Worm (Caenorhabditis elegans) whole organism, young adult: ENCODE measurements around the gene Y39E4B.6.

ENCODE experiments used
- B0035.1 ChIP-seq: sonication (generic microtip); optimal IDR thresholded peaks from 2 replicates; lab custom pipeline; 2016; ENCODE audit warnings: missing genetic modification characterization, mild to moderate bottlenecking, missing compliant biosample characterization, missing genotype, missing genetic modification reagents
- C06A6.2 ChIP-seq: fragments of 200-800 bp; sonication (Bioruptor generic); conservative IDR thresholded peaks from 2 replicates; pipeline ENCODE4 v1.3.6; 2022; ENCODE audit warnings: missing genetic modification characterization, missing compliant biosample characterization
- F33H1.4 ChIP-seq: fragments of 200-800 bp; sonication (Bioruptor generic); IDR thresholded peaks from 2 replicates; pipeline ENCODE4 v1.3.6; 2022; ENCODE audit warnings: missing genetic modification reagents, missing genetic modification characterization, missing compliant biosample characterization
- F37B4.10 ChIP-seq: fragments of 200-800 bp; sonication (Bioruptor generic); IDR thresholded peaks from 2 replicates; pipeline ENCODE4 v1.3.6; 2022; ENCODE audit warnings: missing genetic modification characterization, missing compliant biosample characterization
- F55B11.4 ChIP-seq: sonication (generic microtip); optimal IDR thresholded peaks from 2 replicates; lab custom pipeline; 2016; ENCODE audit warnings: missing compliant biosample characterization, missing genetic modification characterization, borderline replicate concordance; ENCODE audit not compliant: insufficient read depth
- F57A8.1 ChIP-seq: fragments of 200-800 bp; sonication (Bioruptor generic); optimal IDR thresholded peaks from 2 replicates; lab custom pipeline; 2018; ENCODE audit warnings: mild to moderate bottlenecking, missing genetic modification characterization, moderate library complexity, missing compliant biosample characterization
- K11D2.4 ChIP-seq: fragments of 200-800 bp; sonication (Bioruptor generic); IDR thresholded peaks from 2 replicates; pipeline ENCODE4 v1.3.6; 2022; ENCODE audit warnings: missing genetic modification reagents, missing genetic modification characterization, missing compliant biosample characterization
- Y53F4B.3 ChIP-seq: fragments of 200-800 bp; sonication (Bioruptor generic); IDR thresholded peaks from 2 replicates; pipeline ENCODE4 v1.3.6; 2022; ENCODE audit warnings: missing genetic modification reagents, missing genetic modification characterization, missing compliant biosample characterization
- Y79H2A.3 ChIP-seq: fragments of 200-800 bp; sonication (Bioruptor generic); conservative IDR thresholded peaks from 2 replicates; pipeline ENCODE4 v1.3.6; 2022; ENCODE audit warnings: missing genetic modification reagents, missing genetic modification characterization, missing compliant biosample characterization
- ama-1 ChIP-seq, 3 experiments: fragments of 150-350 bp in 1 of 3; sonication (generic microtip) in 2 of 3; optimal IDR thresholded peaks; 2 replicates each; lab custom pipeline; 2014 to 2018; ENCODE audit warnings: missing biosample characterization in 2 of 3, missing genetic modification characterization in 2 of 3, missing genetic modification reagents in 2 of 3
- athp-1 ChIP-seq: sonication (generic microtip); optimal IDR thresholded peaks from 2 replicates; lab custom pipeline; 2017; ENCODE audit warnings: mild to moderate bottlenecking, missing genetic modification characterization, missing compliant biosample characterization
- bed-1 ChIP-seq: fragments of 200-800 bp; sonication (Bioruptor generic); IDR thresholded peaks from 2 replicates; pipeline ENCODE4 v1.3.6; 2022; ENCODE audit warnings: missing genetic modification reagents, missing genetic modification characterization, missing compliant biosample characterization
- cebp-2 ChIP-seq: fragments of 200-800 bp; sonication (Bioruptor generic); IDR thresholded peaks from 2 replicates; pipeline ENCODE4 v1.3.6; 2022; ENCODE audit warnings: missing genetic modification characterization, missing compliant biosample characterization
- ceh-100 ChIP-seq: fragments of 200-800 bp; sonication (Bioruptor generic); IDR thresholded peaks from 2 replicates; pipeline ENCODE4 v1.3.6; 2022; ENCODE audit warnings: missing genetic modification reagents, missing genetic modification characterization, missing compliant biosample characterization
- ceh-27 ChIP-seq: fragments of 200-800 bp; sonication (Bioruptor generic); optimal IDR thresholded peaks from 2 replicates; lab custom pipeline; 2018; ENCODE audit warnings: mild to moderate bottlenecking, missing genetic modification characterization, moderate library complexity, missing compliant biosample characterization
- ceh-40 ChIP-seq: fragments of 200-800 bp; sonication (Bioruptor generic); IDR thresholded peaks from 2 replicates; pipeline ENCODE4 v1.3.6; 2022; ENCODE audit warnings: missing genetic modification characterization, missing compliant biosample characterization
- ekl-4 ChIP-seq: fragments of 200-800 bp; sonication (Bioruptor generic); IDR thresholded peaks from 2 replicates; pipeline ENCODE4 v1.3.6; 2022; ENCODE audit warnings: missing genetic modification reagents, missing genetic modification characterization, missing compliant biosample characterization
- ets-4 ChIP-seq: fragments of 200-800 bp; sonication (Bioruptor generic); optimal IDR thresholded peaks from 2 replicates; lab custom pipeline; 2018; ENCODE audit warnings: mild to moderate bottlenecking, missing genetic modification characterization, missing compliant biosample characterization
- fkh-3 ChIP-seq: sonication (generic microtip); optimal IDR thresholded peaks from 2 replicates; lab custom pipeline; 2016; ENCODE audit warnings: mild to moderate bottlenecking, missing genetic modification characterization, missing compliant biosample characterization
- gei-17 ChIP-seq: fragments of 200-800 bp; sonication (Bioruptor generic); optimal IDR thresholded peaks from 2 replicates; lab custom pipeline; 2018; ENCODE audit warnings: mild to moderate bottlenecking, missing genetic modification characterization, missing compliant biosample characterization
- him-1 ChIP-seq: sonication (generic microtip); optimal IDR thresholded peaks from 2 replicates; lab custom pipeline; 2016; ENCODE audit warnings: missing genotype, missing genetic modification reagents, missing genetic modification characterization, missing compliant biosample characterization
- hlh-12 ChIP-seq: sonication (generic microtip); optimal IDR thresholded peaks from 2 replicates; lab custom pipeline; 2016; ENCODE audit warnings: missing genetic modification characterization, missing compliant biosample characterization
- hmg-1.2 ChIP-seq: fragments of 200-800 bp; sonication (Bioruptor generic); IDR thresholded peaks from 2 replicates; pipeline ENCODE4 v1.3.6; 2022; ENCODE audit warnings: missing genetic modification reagents, missing genetic modification characterization, missing compliant biosample characterization
- hsf-1 ChIP-seq: fragments of 200-800 bp; sonication (Bioruptor generic); IDR thresholded peaks from 2 replicates; pipeline ENCODE4 v1.3.6; 2022; ENCODE audit warnings: missing genetic modification reagents, missing genetic modification characterization, missing compliant biosample characterization
- let-607 ChIP-seq, 2 experiments: fragments of 200-800 bp in 1 of 2; sonication (Bioruptor generic) in 1 of 2; sonication (generic microtip) in 1 of 2; optimal IDR thresholded peaks; 2 replicates each; lab custom pipeline; 2016 to 2018; ENCODE audit warnings: mild to moderate bottlenecking in 2 of 2, missing compliant biosample characterization in 2 of 2, missing genetic modification characterization in 2 of 2, moderate library complexity in 2 of 2, missing genotype in 1 of 2
- lin-35 ChIP-seq, 3 experiments: fragments of 150-350 bp in 2 of 3; sonication (generic microtip) in 1 of 3; optimal IDR thresholded peaks; 2 replicates each; lab custom pipeline; 2014 to 2018; ENCODE audit warnings: missing biosample characterization in 3 of 3, missing genetic modification characterization in 3 of 3, missing genetic modification reagents in 3 of 3
- lin-54 ChIP-seq: fragments of 200-800 bp; sonication (Bioruptor generic); optimal IDR thresholded peaks from 2 replicates; lab custom pipeline; 2018; ENCODE audit warnings: mild to moderate bottlenecking, missing genetic modification characterization, missing compliant biosample characterization
- lsl-1 ChIP-seq: fragments of 200-800 bp; sonication (Bioruptor generic); optimal IDR thresholded peaks from 2 replicates; lab custom pipeline; 2018; ENCODE audit warnings: mild to moderate bottlenecking, missing genetic modification characterization, moderate library complexity, missing compliant biosample characterization
- madf-10 ChIP-seq: sonication (generic microtip); optimal IDR thresholded peaks from 2 replicates; lab custom pipeline; 2016; ENCODE audit warnings: mild to moderate bottlenecking, missing genetic modification characterization, missing compliant biosample characterization
- nhr-120 ChIP-seq: fragments of 200-800 bp; sonication (Bioruptor generic); IDR thresholded peaks from 2 replicates; pipeline ENCODE4 v1.3.6; 2022; ENCODE audit warnings: missing genetic modification characterization, missing compliant biosample characterization
- nhr-80 ChIP-seq: sonication (generic microtip); optimal IDR thresholded peaks from 2 replicates; lab custom pipeline; 2016; ENCODE audit warnings: missing genetic modification characterization, missing compliant biosample characterization
- pbrm-1 ChIP-seq: fragments of 200-800 bp; sonication (Bioruptor generic); IDR thresholded peaks from 2 replicates; pipeline ENCODE4 v1.3.6; 2022; ENCODE audit warnings: missing genetic modification reagents, missing genetic modification characterization, missing compliant biosample characterization
- pha-4 ChIP-seq: fragments of 150-350 bp; sonication (generic microtip); optimal IDR thresholded peaks from 2 replicates; lab custom pipeline; 2014; ENCODE audit warnings: missing biosample characterization, missing genetic modification reagents, missing genetic modification characterization
- rpc-1 ChIP-seq, 2 experiments: fragments of 150-350 bp in 1 of 2; sonication (generic microtip) in 1 of 2; optimal IDR thresholded peaks; 2 replicates each; lab custom pipeline; 2014 to 2018; ENCODE audit warnings: missing biosample characterization in 1 of 2, missing genetic modification characterization in 1 of 2, missing genetic modification reagents in 1 of 2, missing genotype in 1 of 2
- sea-2 ChIP-seq: fragments of 200-800 bp; sonication (Bioruptor generic); IDR thresholded peaks from 2 replicates; pipeline ENCODE4 v1.3.6; 2022; ENCODE audit warnings: missing genetic modification characterization, missing compliant biosample characterization
- snpc-1.3 ChIP-seq: sonication (generic microtip); optimal IDR thresholded peaks from 2 replicates; lab custom pipeline; 2017; ENCODE audit warnings: missing genetic modification characterization, mild to moderate bottlenecking, missing compliant biosample characterization, antibody characterized with exemption, moderate library complexity, missing genotype, missing genetic modification reagents; ENCODE audit not compliant: insufficient read depth
- snpc-4 ChIP-seq, 5 experiments: fragments of 150-350 bp in 1 of 5; sonication (generic microtip) in 4 of 5; optimal IDR thresholded peaks; 2 replicates each; lab custom pipeline; 2014 to 2018; ENCODE audit warnings: missing genetic modification characterization in 5 of 5, missing biosample characterization in 3 of 5, antibody characterized with exemption in 2 of 5, mild to moderate bottlenecking in 2 of 5, missing compliant biosample characterization in 2 of 5, missing genotype in 2 of 5, moderate library complexity in 2 of 5, missing genetic modification reagents in 1 of 5
- somi-1 ChIP-seq: fragments of 200-800 bp; sonication (Bioruptor generic); optimal IDR thresholded peaks from 2 replicates; lab custom pipeline; 2018; ENCODE audit warnings: mild to moderate bottlenecking, missing genetic modification characterization, missing compliant biosample characterization
- tbp1 ChIP-seq: fragments of 200-800 bp; sonication (Bioruptor generic); optimal IDR thresholded peaks from 2 replicates; lab custom pipeline; 2018; ENCODE audit warnings: mild to moderate bottlenecking, missing genetic modification characterization, missing compliant biosample characterization
- tlf-1 ChIP-seq: fragments of 200-800 bp; sonication (Bioruptor generic); optimal IDR thresholded peaks from 2 replicates; lab custom pipeline; 2018; ENCODE audit warnings: mild to moderate bottlenecking, missing genetic modification characterization, missing compliant biosample characterization
- zim-3 ChIP-seq: sonication (generic microtip); optimal IDR thresholded peaks from 2 replicates; lab custom pipeline; 2017; ENCODE audit warnings: mild to moderate bottlenecking, missing genetic modification characterization, moderate library complexity, missing compliant biosample characterization
- ztf-18 ChIP-seq: sonication (generic microtip); optimal IDR thresholded peaks from 2 replicates; lab custom pipeline; 2016; ENCODE audit warnings: missing genotype, mild to moderate bottlenecking, missing genetic modification characterization, missing compliant biosample characterization
- ztf-22 ChIP-seq: fragments of 200-800 bp; sonication (Bioruptor generic); optimal IDR thresholded peaks from 2 replicates; lab custom pipeline; 2018; ENCODE audit warnings: mild to moderate bottlenecking, missing genetic modification characterization, moderate library complexity, missing compliant biosample characterization
- ztf-25 ChIP-seq: fragments of 200-800 bp; sonication (Bioruptor generic); IDR thresholded peaks from 2 replicates; pipeline ENCODE4 v1.3.6; 2022; ENCODE audit warnings: missing genetic modification reagents, missing genetic modification characterization, missing compliant biosample characterization
- ztf-28 ChIP-seq: fragments of 200-800 bp; sonication (Bioruptor generic); IDR thresholded peaks from 2 replicates; pipeline ENCODE4 v1.3.6; 2022; ENCODE audit warnings: missing genetic modification reagents, missing genetic modification characterization, missing compliant biosample characterization
- ztf-6 ChIP-seq: fragments of 200-800 bp; sonication (Bioruptor generic); IDR thresholded peaks from 2 replicates; pipeline ENCODE4 v1.3.6; 2022; ENCODE audit warnings: missing genetic modification reagents, missing genetic modification characterization, missing compliant biosample characterization

Gene Y39E4B.6

DNA sequence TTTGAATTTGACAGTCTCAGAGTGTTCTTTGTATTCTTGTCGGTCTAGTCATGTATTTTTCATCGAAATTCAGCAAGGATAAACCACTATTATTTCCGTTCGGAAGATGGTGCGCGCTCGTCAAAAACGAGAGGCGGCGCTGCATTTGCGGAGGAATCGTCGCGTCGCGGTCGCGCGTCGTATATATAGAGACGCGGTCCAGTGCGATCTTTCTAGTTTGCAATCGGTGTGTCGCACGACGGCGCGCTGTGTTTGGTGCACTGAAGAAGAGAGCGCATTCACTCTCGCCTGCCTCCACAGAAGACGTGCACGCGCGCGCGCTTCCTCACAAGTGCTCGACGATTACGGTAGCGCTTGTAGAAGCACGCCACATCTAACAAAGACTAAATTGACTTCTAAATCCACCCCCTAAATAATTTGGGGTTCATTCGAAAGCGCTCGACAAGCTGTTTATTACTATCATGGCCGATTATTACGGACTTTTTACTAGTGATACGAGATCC is at the start of gene Y39E4B.6 (continued):
- TF ChIP-seq fkh-3 (tag; lab: Kevin White, UChicago), result no peak
- TF ChIP-seq ztf-25 (GFP tag; lab: Robert Waterston, UW), result 0 out of 2 replicates have a peak, but pooled peaks have one; percentile 46
- TF ChIP-seq ama-1 (optimal IDR thresholded peaks at IDR 0.05; lab: Kevin White, UChicago), result peak; percentile 95
- TF ChIP-seq ama-1 (GFP tag; optimal IDR thresholded peaks at IDR 0.05; lab: Kevin White, UChicago), result no peak
- peak; percentile 2 for TF ChIP-seq rpc-1 (optimal IDR thresholded peaks at IDR 0.05; lab: Kevin White, UChicago)
- TF ChIP-seq rpc-1 (tag; optimal IDR thresholded peaks at IDR 0.05; lab: Kevin White, UChicago), result no peak
- peak; percentile 98 for TF ChIP-seq athp-1 (tag; lab: Kevin White, UChicago)
- TF ChIP-seq let-607 (tag; optimal IDR thresholded peaks at IDR 0.05; lab: Kevin White, UChicago), result peak; percentile 58 to 78
- TF ChIP-seq ceh-40 (GFP tag; lab: Robert Waterston, UW), result no peak
- peak; percentile 96 for TF ChIP-seq madf-10 (tag; lab: Kevin White, UChicago)
- no peak for TF ChIP-seq F55B11.4
- peak; percentile 2 for TF ChIP-seq pha-4
- peak; percentile 69 for TF ChIP-seq ztf-18 (tag; lab: Kevin White, UChicago)
- TF ChIP-seq lsl-1, result peak; percentile 11
- TF ChIP-seq zim-3 (tag; lab: Kevin White, UChicago), result peak; percentile 77
- no peak for TF ChIP-seq Y53F4B.3 (GFP tag; lab: Robert Waterston, UW)
- peak; percentile 97 for TF ChIP-seq somi-1
- peak; percentile 90 for TF ChIP-seq C06A6.2 (GFP tag; lab: Robert Waterston, UW)
- peak; percentile 95 for TF ChIP-seq K11D2.4 (GFP tag; lab: Robert Waterston, UW)
- TF ChIP-seq hlh-12 (tag; lab: Kevin White, UChicago), result no peak
- peak in 1 of 3 experiments; percentile 69 for TF ChIP-seq lin-35 (GFP tag; optimal IDR thresholded peaks at IDR 0.05; lab: Kevin White, UChicago)
- peak; percentile 82 for TF ChIP-seq lin-54 (GFP tag; lab: Kevin White, UChicago)
- TF ChIP-seq bed-1 (GFP tag; lab: Robert Waterston, UW), result no peak
- TF ChIP-seq F57A8.1 (GFP tag; lab: Kevin White, UChicago), result no peak
- peak; percentile 97 for TF ChIP-seq ekl-4
- TF ChIP-seq B0035.1 (tag; lab: Kevin White, UChicago), result peak; percentile 73
- peak; percentile 95 for TF ChIP-seq pbrm-1 (GFP tag; lab: Robert Waterston, UW)
- peak; percentile 91 for TF ChIP-seq nhr-80 (tag; lab: Kevin White, UChicago)
- peak; percentile 64; the same call in 1 of the 2 replicates for TF ChIP-seq sea-2 (GFP tag; lab: Robert Waterston, UW)
- no peak for TF ChIP-seq nhr-120 (GFP tag; lab: Robert Waterston, UW)
- peak; percentile 72; the same call in 1 of the 2 replicates for TF ChIP-seq Y79H2A.3
- peak; percentile 84 for TF ChIP-seq tlf-1
- TF ChIP-seq F37B4.10, result 0 out of 2 replicates have a peak, but pooled peaks have one; percentile 88
- peak; percentile 79 for TF ChIP-seq ztf-22 (GFP tag; lab: Kevin White, UChicago)
- TF ChIP-seq tbp1 (GFP tag; lab: Kevin White, UChicago), result peak; percentile 78
- peak; percentile 98 for TF ChIP-seq ceh-27 (GFP tag; lab: Kevin White, UChicago)
- TF ChIP-seq him-1, result no peak
- peak; percentile 81 for TF ChIP-seq hmg-1.2 (GFP tag; lab: Robert Waterston, UW)
- TF ChIP-seq ztf-6, result peak; percentile 96
- TF ChIP-seq gei-17 (GFP tag; lab: Kevin White, UChicago), result peak; percentile 62
- peak; percentile 23 for TF ChIP-seq snpc-4 (GFP tag; optimal IDR thresholded peaks at IDR 0.05; lab: Kevin White, UChicago)
- peak in 3 of 4 experiments; percentile 74 to 85 (median 85) for TF ChIP-seq snpc-4 (tag; optimal IDR thresholded peaks at IDR 0.05; lab: Kevin White, UChicago)
- peak; percentile 34; the same call in 1 of the 2 replicates for TF ChIP-seq F33H1.4 (GFP tag; lab: Robert Waterston, UW)
- 0 out of 2 replicates have a peak, but pooled peaks have one; percentile 55 for TF ChIP-seq hsf-1 (GFP tag; lab: Robert Waterston, UW)
- TF ChIP-seq snpc-1.3 (tag; lab: Kevin White, UChicago), result no peak
- TF ChIP-seq ets-4, result peak; percentile 77
- TF ChIP-seq cebp-2 (GFP tag; lab: Robert Waterston, UW), result no peak
- TF ChIP-seq ceh-100 (GFP tag; lab: Robert Waterston, UW), result peak; percentile 62
- no peak for TF ChIP-seq ztf-28 (GFP tag; lab: Robert Waterston, UW)
